Worm (Caenorhabditis elegans) whole organism, L4 larva: ENCODE measurements around the gene M03E7.1.

Experiments
- D1046.2 ChIP-seq: fragments of 200-800 bp; sonication (Bioruptor generic); IDR thresholded peaks from 2 replicates; pipeline ENCODE4 v1.3.6; 2022; ENCODE audit warnings: missing genetic modification characterization, missing compliant biosample characterization
- F10B5.3 ChIP-seq: sonication (generic microtip); optimal IDR thresholded peaks from 2 replicates; lab custom pipeline; 2016; ENCODE audit warnings: mild to moderate bottlenecking, missing genetic modification characterization, missing compliant biosample characterization
- F26F4.8 ChIP-seq: fragments of 200-800 bp; sonication (Bioruptor generic); conservative IDR thresholded peaks from 2 replicates; pipeline ENCODE4 v1.3.6; 2022; ENCODE audit warnings: missing genetic modification characterization, missing compliant biosample characterization
- F44E2.7 ChIP-seq: fragments of 200-800 bp; sonication (Bioruptor generic); IDR thresholded peaks from 2 replicates; pipeline ENCODE4 v2.1.2; 2022; ENCODE audit warnings: missing genetic modification characterization, missing compliant biosample characterization
- T26A8.4 ChIP-seq: fragments of 200-800 bp; sonication (Bioruptor generic); IDR thresholded peaks from 2 replicates; pipeline ENCODE4 v1.3.6; 2022; ENCODE audit warnings: missing genetic modification characterization, missing compliant biosample characterization
- Y48G9A.11 ChIP-seq: fragments of 200-800 bp; sonication (Bioruptor generic); IDR thresholded peaks from 2 replicates; pipeline ENCODE4 v1.3.6; 2022; ENCODE audit warnings: missing genetic modification reagents, missing genetic modification characterization, missing compliant biosample characterization
- ZK337.2 ChIP-seq: fragments of 200-800 bp; sonication (Bioruptor generic); IDR thresholded peaks from 2 replicates; pipeline ENCODE4 v1.3.6; 2022; ENCODE audit warnings: missing genetic modification reagents, missing genetic modification characterization, missing compliant biosample characterization
- ZK546.5 ChIP-seq, 2 experiments: sonication (generic microtip); optimal IDR thresholded peaks; 2 replicates each; lab custom pipeline; 2017; ENCODE audit warnings: missing biosample characterization in 2 of 2, missing genetic modification characterization in 2 of 2
- aha-1 ChIP-seq: fragments of 150-350 bp; peaks from one replicate; lab custom pipeline; 2014; ENCODE audit warnings: missing biosample characterization, missing genetic modification characterization
- arid-1 ChIP-seq: fragments of 200-800 bp; sonication (Bioruptor generic); conservative IDR thresholded peaks from 2 replicates; pipeline ENCODE4 v1.3.6; 2022; ENCODE audit warnings: missing genetic modification reagents, missing genetic modification characterization, missing compliant biosample characterization
- attf-4 ChIP-seq: sonication (generic microtip); optimal IDR thresholded peaks from 3 replicates; lab custom pipeline; 2017; ENCODE audit warnings: missing biosample characterization, missing genetic modification characterization
- ceh-44 ChIP-seq: fragments of 200-800 bp; sonication (Bioruptor generic); IDR thresholded peaks from 2 replicates; pipeline ENCODE4 v1.3.6; 2022; ENCODE audit warnings: missing genetic modification reagents, missing genetic modification characterization, missing compliant biosample characterization
- ceh-62 ChIP-seq: sonication (generic microtip); optimal IDR thresholded peaks from 2 replicates; lab custom pipeline; 2017; ENCODE audit warnings: missing biosample characterization, missing genetic modification characterization
- ctbp-1 ChIP-seq: fragments of 200-800 bp; sonication (Bioruptor generic); IDR thresholded peaks from 2 replicates; pipeline ENCODE4 v1.3.6; 2022; ENCODE audit warnings: missing genetic modification reagents, missing genetic modification characterization, missing compliant biosample characterization
- daf-12 ChIP-seq: fragments of 150-350 bp; optimal IDR thresholded peaks from 2 replicates; lab custom pipeline; 2014; ENCODE audit warnings: missing biosample characterization, missing genetic modification reagents, missing genetic modification characterization
- daf-16 ChIP-seq, 3 experiments: sonication (generic microtip); optimal IDR thresholded peaks; 2 replicates each; lab custom pipeline; 2016 to 2017; ENCODE audit warnings: missing genetic modification characterization in 3 of 3, missing genetic modification reagents in 3 of 3, mild to moderate bottlenecking in 2 of 3, missing compliant biosample characterization in 2 of 3, missing biosample characterization in 1 of 3, moderate library complexity in 1 of 3
- daf-8 ChIP-seq: fragments of 200-800 bp; sonication (Bioruptor generic); IDR thresholded peaks from 2 replicates; pipeline ENCODE4 v1.3.6; 2022; ENCODE audit warnings: missing genetic modification characterization, missing compliant biosample characterization
- dmd-6 ChIP-seq: fragments of 200-800 bp; sonication (Bioruptor generic); IDR thresholded peaks from 2 replicates; pipeline ENCODE4 v1.3.6; 2022; ENCODE audit warnings: missing genetic modification reagents, missing genetic modification characterization, missing compliant biosample characterization
- dmd-8 ChIP-seq: fragments of 200-800 bp; sonication (Bioruptor generic); IDR thresholded peaks from 2 replicates; pipeline ENCODE4 v1.3.6; 2022; ENCODE audit warnings: missing genetic modification characterization, missing compliant biosample characterization
- dpl-1 ChIP-seq: fragments of 150-350 bp; optimal IDR thresholded peaks from 2 replicates; lab custom pipeline; 2014; ENCODE audit warnings: missing biosample characterization, missing genetic modification reagents, missing genetic modification characterization
- dve-1 ChIP-seq: sonication (generic microtip); optimal IDR thresholded peaks from 2 replicates; lab custom pipeline; 2017; ENCODE audit warnings: antibody characterized with exemption, mild to moderate bottlenecking, missing genetic modification characterization, missing compliant biosample characterization; ENCODE audit not compliant: insufficient read depth
- egl-43 ChIP-seq: fragments of 200-800 bp; sonication (Bioruptor generic); IDR thresholded peaks from 2 replicates; pipeline ENCODE4 v1.3.6; 2022; ENCODE audit warnings: missing genetic modification reagents, missing genetic modification characterization, missing compliant biosample characterization
- fos-1 ChIP-seq: fragments of 150-350 bp; optimal IDR thresholded peaks from 2 replicates; lab custom pipeline; 2014; ENCODE audit warnings: missing biosample characterization, missing genetic modification characterization
- gei-8 ChIP-seq: fragments of 200-800 bp; sonication (Bioruptor generic); optimal IDR thresholded peaks from 2 replicates; lab custom pipeline; 2018; ENCODE audit warnings: mild to moderate bottlenecking, missing genetic modification characterization, missing compliant biosample characterization
- hif-1 ChIP-seq, 2 experiments: sonication (generic microtip); optimal IDR thresholded peaks; 2 replicates each; lab custom pipeline; 2016 to 2017; ENCODE audit warnings: missing compliant biosample characterization in 2 of 2, missing genetic modification characterization in 2 of 2, missing genetic modification reagents in 2 of 2, missing genotype in 2 of 2, mild to moderate bottlenecking in 1 of 2
- hlh-30 ChIP-seq: sonication (generic microtip); optimal IDR thresholded peaks from 2 replicates; lab custom pipeline; 2017; ENCODE audit warnings: antibody characterized with exemption, mild to moderate bottlenecking, missing genetic modification characterization, missing compliant biosample characterization; ENCODE audit not compliant: insufficient read depth
- lin-13 ChIP-seq: fragments of 150-350 bp; optimal IDR thresholded peaks from 2 replicates; lab custom pipeline; 2014; ENCODE audit warnings: missing biosample characterization, missing genetic modification reagents, missing genetic modification characterization
- lin-15B ChIP-seq: fragments of 150-350 bp; sonication (generic microtip); optimal IDR thresholded peaks from 3 replicates; lab custom pipeline; 2014; ENCODE audit warnings: missing biosample characterization, missing genetic modification characterization
- lin-29 ChIP-seq: fragments of 200-800 bp; sonication (Bioruptor generic); IDR thresholded peaks from 2 replicates; pipeline ENCODE4 v1.3.6; 2022; ENCODE audit warnings: missing genetic modification reagents, missing genetic modification characterization, missing compliant biosample characterization
- lin-39 ChIP-seq: fragments of 150-350 bp; optimal IDR thresholded peaks from 2 replicates; lab custom pipeline; 2014; ENCODE audit warnings: missing biosample characterization, missing genetic modification reagents, missing genetic modification characterization
- lir-3 ChIP-seq: sonication (generic microtip); optimal IDR thresholded peaks from 2 replicates; lab custom pipeline; 2016; ENCODE audit warnings: mild to moderate bottlenecking, missing genetic modification characterization, missing compliant biosample characterization
- lsy-2 ChIP-seq, 2 experiments: fragments of 150-350 bp in 1 of 2; sonication (generic microtip) in 1 of 2; optimal IDR thresholded peaks; 2 replicates each; lab custom pipeline; 2014 to 2017; ENCODE audit warnings: missing biosample characterization in 2 of 2, missing genetic modification characterization in 2 of 2
- madf-9 ChIP-seq: fragments of 200-800 bp; sonication (Bioruptor generic); conservative IDR thresholded peaks from 2 replicates; pipeline ENCODE4 v1.3.6; 2022; ENCODE audit warnings: missing genetic modification reagents, missing genetic modification characterization, missing compliant biosample characterization
- mdt-29 ChIP-seq: fragments of 200-800 bp; sonication (Bioruptor generic); IDR thresholded peaks from 2 replicates; pipeline ENCODE4 v1.3.6; 2022; ENCODE audit warnings: missing genetic modification reagents, missing genetic modification characterization, missing compliant biosample characterization
- mxl-2 ChIP-seq: fragments of 200-800 bp; sonication (Bioruptor generic); conservative IDR thresholded peaks from 2 replicates; pipeline ENCODE4 v1.3.6; 2022; ENCODE audit warnings: missing genetic modification reagents, missing genetic modification characterization, missing compliant biosample characterization
- mxl-3 ChIP-seq: fragments of 200-800 bp; sonication (Bioruptor generic); optimal IDR thresholded peaks from 2 replicates; lab custom pipeline; 2018; ENCODE audit warnings: mild to moderate bottlenecking, missing genetic modification characterization, missing compliant biosample characterization
- nhr-10 ChIP-seq: fragments of 150-350 bp; optimal IDR thresholded peaks from 2 replicates; lab custom pipeline; 2014; ENCODE audit warnings: missing biosample characterization, missing genetic modification characterization
- nhr-102 ChIP-seq: sonication (generic microtip); optimal IDR thresholded peaks from 2 replicates; lab custom pipeline; 2016; ENCODE audit warnings: mild to moderate bottlenecking, missing genetic modification characterization, moderate library complexity, missing compliant biosample characterization
- nhr-111 ChIP-seq: fragments of 200-800 bp; sonication (Bioruptor generic); optimal IDR thresholded peaks from 2 replicates; lab custom pipeline; 2018; ENCODE audit warnings: mild to moderate bottlenecking, missing genetic modification characterization, missing compliant biosample characterization
- nhr-237 ChIP-seq: sonication (generic microtip); optimal IDR thresholded peaks from 2 replicates; lab custom pipeline; 2017; ENCODE audit warnings: missing biosample characterization, missing genetic modification characterization
- nhr-25 ChIP-seq: sonication (generic microtip); optimal IDR thresholded peaks from 2 replicates; lab custom pipeline; 2017; ENCODE audit warnings: missing genetic modification characterization, mild to moderate bottlenecking, missing compliant biosample characterization, antibody characterized with exemption, moderate library complexity, borderline replicate concordance; ENCODE audit not compliant: insufficient read depth
- nhr-6 ChIP-seq: fragments of 150-350 bp; optimal IDR thresholded peaks from 2 replicates; lab custom pipeline; 2014; ENCODE audit warnings: missing biosample characterization, missing genetic modification characterization
- nhr-77 ChIP-seq: fragments of 150-350 bp; optimal IDR thresholded peaks from 2 replicates; lab custom pipeline; 2014; ENCODE audit warnings: missing biosample characterization, missing genetic modification characterization
- php-3 ChIP-seq: fragments of 200-800 bp; sonication (Bioruptor generic); IDR thresholded peaks from 2 replicates; pipeline ENCODE4 v1.3.6; 2022; ENCODE audit warnings: missing genetic modification reagents, missing genetic modification characterization, missing compliant biosample characterization
- pqm-1 ChIP-seq: sonication (generic microtip); optimal IDR thresholded peaks from 2 replicates; lab custom pipeline; 2017; ENCODE audit warnings: missing biosample characterization, missing genetic modification characterization
- saeg-2 ChIP-seq: fragments of 200-800 bp; sonication (Bioruptor generic); IDR thresholded peaks from 2 replicates; pipeline ENCODE4 v1.3.6; 2022; ENCODE audit warnings: missing genetic modification reagents, missing genetic modification characterization, missing compliant biosample characterization
- skn-1 ChIP-seq: fragments of 150-350 bp; optimal IDR thresholded peaks from 2 replicates; lab custom pipeline; 2014; ENCODE audit warnings: missing biosample characterization, missing genetic modification characterization
- snpc-4 ChIP-seq: fragments of 150-350 bp; optimal IDR thresholded peaks from 2 replicates; lab custom pipeline; 2014; ENCODE audit warnings: missing biosample characterization, missing genetic modification characterization
- spr-1 ChIP-seq: sonication (generic microtip); optimal IDR thresholded peaks from 2 replicates; lab custom pipeline; 2016; ENCODE audit warnings: mild to moderate bottlenecking, missing genetic modification characterization, missing compliant biosample characterization
- unc-130 ChIP-seq: sonication (generic microtip); optimal IDR thresholded peaks from 2 replicates; lab custom pipeline; 2016; ENCODE audit warnings: missing genetic modification reagents, missing genetic modification characterization, missing compliant biosample characterization
- ztf-11 ChIP-seq: fragments of 150-350 bp; optimal IDR thresholded peaks from 2 replicates; lab custom pipeline; 2014; ENCODE audit warnings: missing biosample characterization, missing genetic modification characterization
- ztf-7 ChIP-seq: fragments of 150-350 bp; optimal IDR thresholded peaks from 2 replicates; lab custom pipeline; 2014; ENCODE audit warnings: missing biosample characterization, missing genetic modification characterization

M03E7.1 gene

DNA sequence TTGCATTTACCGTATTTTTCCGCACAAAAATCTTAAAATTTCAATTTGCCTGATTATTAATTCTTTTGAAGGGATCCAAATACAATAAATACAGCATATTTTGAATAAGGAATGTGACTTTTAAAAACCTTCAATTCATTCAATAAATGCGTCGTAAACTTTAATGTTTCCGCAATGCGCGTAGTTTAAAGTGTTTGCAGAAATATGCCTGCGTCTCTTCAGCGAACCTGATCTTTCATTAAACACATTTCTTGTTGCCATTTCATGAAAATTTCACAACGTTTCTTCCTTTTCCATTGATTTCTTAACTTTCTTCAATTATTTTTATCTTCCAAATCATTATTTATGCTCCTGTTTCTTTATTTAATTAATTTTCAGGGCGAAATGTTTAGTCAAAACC is 29.2 kb upstream of the M03E7.1 start, which contains the start of gene vps-37 (continued):
- TF ChIP-seq dmd-8 (GFP tag; lab: Robert Waterston, UW) (no peak), nhr-102 (tag; lab: Kevin White, UChicago) (no peak), arid-1 (no peak), T26A8.4 (GFP tag; lab: Robert Waterston, UW) (peak; percentile 36), lin-39 (tag; lab: Kevin White, UChicago) (no peak), nhr-111 (GFP tag; lab: Kevin White, UChicago) (no peak), F26F4.8 (GFP tag; lab: Robert Waterston, UW) (no peak), saeg-2 (GFP tag; lab: Robert Waterston, UW) (no peak), daf-8 (GFP tag; lab: Robert Waterston, UW) (no peak), ZK337.2 (GFP tag; lab: Robert Waterston, UW) (no peak), lin-29 (GFP tag; lab: Robert Waterston, UW) (no peak), gei-8 (GFP tag; lab: Kevin White, UChicago) (no peak), mxl-3 (GFP tag; lab: Kevin White, UChicago) (no peak), fos-1 (tag; lab: Kevin White, UChicago) (no peak), nhr-237 (no peak), nhr-6 (tag; lab: Kevin White, UChicago) (peak; percentile 54), lin-13 (GFP tag; lab: Kevin White, UChicago) (peak; percentile 33), lin-15B (no peak), mdt-29 (no peak), hlh-30 (tag; lab: Kevin White, UChicago) (peak; percentile 52), skn-1 (tag; lab: Kevin White, UChicago) (no peak), dve-1 (tag; lab: Kevin White, UChicago) (peak; percentile 86), lir-3 (no peak), lsy-2 (tag; optimal IDR thresholded peaks at IDR 0.05; lab: Kevin White, UChicago) (peak in 1 of 2 experiments; percentile 92), F10B5.3 (tag; lab: Kevin White, UChicago) (no peak), mxl-2 (GFP tag; lab: Robert Waterston, UW) (no peak), daf-12 (tag; lab: Kevin White, UChicago) (no peak), hif-1 (tag; optimal IDR thresholded peaks at IDR 0.05; lab: Kevin White, UChicago) (no peak), egl-43 (no peak), F44E2.7 (GFP tag; lab: Robert Waterston, UW) (no peak), attf-4 (no peak), dpl-1 (GFP tag; lab: Kevin White, UChicago) (peak; percentile 85), unc-130 (GFP tag; lab: Kevin White, UChicago) (no peak), pqm-1 (tag; lab: Kevin White, UChicago) (no peak), nhr-77 (peak; percentile 42), nhr-10 (tag; lab: Kevin White, UChicago) (no peak), daf-16 (GFP tag; optimal IDR thresholded peaks at IDR 0.05; lab: Kevin White, UChicago) (no peak), daf-16 (tag; optimal IDR thresholded peaks at IDR 0.05; lab: Kevin White, UChicago) (peak; percentile 70), D1046.2 (GFP tag; lab: Robert Waterston, UW) (no peak), snpc-4 (no peak), madf-9 (no peak), php-3 (GFP tag; lab: Robert Waterston, UW) (no peak), Y48G9A.11 (no peak), ztf-7 (tag; lab: Kevin White, UChicago) (peak; percentile 68), nhr-25 (tag; lab: Kevin White, UChicago) (no peak), ctbp-1 (GFP tag; lab: Robert Waterston, UW) (no peak), ceh-62 (tag; lab: Kevin White, UChicago) (no peak), spr-1 (tag; lab: Kevin White, UChicago) (no peak), ceh-44 (GFP tag; lab: Robert Waterston, UW) (no peak), dmd-6 (peak; percentile 20; the same call in 1 of the 2 replicates), aha-1 (tag; lab: Kevin White, UChicago) (peak; percentile 63), ztf-11 (tag; lab: Kevin White, UChicago) (no peak), ZK546.5 (tag; optimal IDR thresholded peaks at IDR 0.05; lab: Kevin White, UChicago) (no peak)
